Worm (Caenorhabditis elegans): ENCODE results near the gene R07E3.4.

R07E3.4 gene

DNA sequence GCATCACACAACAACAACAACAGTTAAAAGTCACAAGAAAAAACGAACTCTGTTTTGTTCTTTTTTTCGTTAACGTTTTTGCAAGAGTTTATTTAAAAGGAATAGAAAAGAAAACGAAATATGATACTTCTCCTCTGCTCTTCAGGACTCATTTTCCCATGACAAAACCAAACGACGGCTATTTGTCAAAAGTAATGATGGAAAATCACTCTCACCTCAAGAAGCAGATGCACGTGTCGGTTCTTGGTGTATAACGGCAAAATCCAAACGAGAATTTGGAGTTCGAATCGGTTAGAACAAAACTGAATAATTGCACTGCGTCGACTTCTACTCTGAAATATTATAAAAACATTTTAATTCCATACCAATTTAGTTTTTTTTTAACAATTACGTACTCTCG lies 43.8 kb upstream of the R07E3.4 start:
- TF ChIP-seq fkh-2 (tag; optimal IDR thresholded peaks at IDR 0.05) = no peak

DNA sequence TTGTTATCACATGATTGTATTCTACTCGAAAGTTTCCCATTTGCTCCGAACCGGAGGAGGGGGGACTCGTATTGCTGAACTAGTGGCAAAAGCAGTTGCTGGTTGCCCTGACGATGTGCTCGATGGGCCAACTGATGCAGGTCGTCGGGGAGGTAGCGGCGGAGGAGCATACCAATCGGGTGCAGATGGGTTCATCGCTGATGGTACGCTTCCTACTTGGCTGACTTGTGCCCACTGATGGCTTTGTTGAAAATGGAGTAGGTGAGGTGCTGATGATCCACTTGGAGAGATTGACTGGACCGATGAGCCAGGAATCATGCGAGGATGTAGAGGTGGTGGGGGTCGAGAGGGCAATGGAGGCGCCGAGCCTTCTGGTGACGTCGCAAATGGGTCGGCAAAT lies 40.4 kb upstream of the R07E3.4 start:
- TF ChIP-seq zag-1 (tag; optimal IDR thresholded peaks at IDR 0.05) = no peak
- TF ChIP-seq unc-62 (GFP tag; optimal IDR thresholded peaks at IDR 0.05) = no peak
- TF ChIP-seq R02D3.7 (tag; optimal IDR thresholded peaks at IDR 0.05) = no peak
- no peak for TF ChIP-seq unc-39 (tag; optimal IDR thresholded peaks at IDR 0.05)
- no peak for TF ChIP-seq ztf-11 (tag; optimal IDR thresholded peaks at IDR 0.05)
- TF ChIP-seq tbx-2 (tag; optimal IDR thresholded peaks at IDR 0.05) = no peak
- no peak for TF ChIP-seq fos-1 (tag; optimal IDR thresholded peaks at IDR 0.05)
- no peak for TF ChIP-seq ceh-16 (tag; optimal IDR thresholded peaks at IDR 0.05)
- no peak for TF ChIP-seq nhr-25 (tag; optimal IDR thresholded peaks at IDR 0.05)
- no peak for TF ChIP-seq nhr-12 (tag; optimal IDR thresholded peaks at IDR 0.05)
- TF ChIP-seq egl-27 (tag; optimal IDR thresholded peaks at IDR 0.05) = no peak
- TF ChIP-seq nhr-28 (tag; optimal IDR thresholded peaks at IDR 0.05) = no peak
- no peak for TF ChIP-seq ztf-4 (tag; optimal IDR thresholded peaks at IDR 0.05)
- no peak for TF ChIP-seq jun-1 (tag; optimal IDR thresholded peaks at IDR 0.05)
- no peak for TF ChIP-seq lsy-12 (tag; optimal IDR thresholded peaks at IDR 0.05)
- TF ChIP-seq nhr-23 (tag; optimal IDR thresholded peaks at IDR 0.05) = no peak
- no peak for TF ChIP-seq egl-5 (tag; optimal IDR thresholded peaks at IDR 0.05)
- TF ChIP-seq snpc-4 (tag; optimal IDR thresholded peaks at IDR 0.05) = no peak
- no peak for TF ChIP-seq elt-1 (tag; optimal IDR thresholded peaks at IDR 0.05)

DNA sequence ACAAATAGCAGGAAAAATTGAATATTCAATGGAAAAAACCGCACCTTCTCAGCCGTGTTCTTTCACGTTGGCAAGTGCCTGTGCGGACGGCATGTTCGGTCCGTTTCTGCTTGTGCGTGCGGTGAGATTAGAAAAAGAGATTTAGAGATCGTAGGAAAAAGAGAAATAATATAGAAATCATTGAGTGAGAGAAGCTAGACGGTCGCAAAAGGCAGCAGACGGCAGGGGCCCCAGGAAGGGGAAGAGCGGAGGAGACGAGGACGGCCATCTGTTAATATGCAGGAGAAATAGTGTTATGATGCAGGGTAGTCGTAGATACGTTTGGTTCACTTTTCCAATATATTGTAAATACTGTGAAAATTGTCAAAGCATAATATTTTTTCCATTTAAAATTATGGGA lies 39.4 kb upstream of the R07E3.4 start, which contains the start of gene Y49A10A.2:
Y49A10A.2 (minus strand) TSS at position 109 of the 400 bp plus-strand sequence.
- peak; percentile 23 for TF ChIP-seq snpc-4 (tag; optimal IDR thresholded peaks at IDR 0.05)
- TF ChIP-seq nhr-237 (tag; optimal IDR thresholded peaks at IDR 0.05) = no peak
- no peak for TF ChIP-seq lin-15B (tag; optimal IDR thresholded peaks at IDR 0.05)
- TF ChIP-seq hmg-11 (tag; optimal IDR thresholded peaks at IDR 0.05) = peak; percentile 45
- TF ChIP-seq pha-4 (tag; optimal IDR thresholded peaks at IDR 0.05) = peak; percentile 36
- TF ChIP-seq nhr-23 (tag; optimal IDR thresholded peaks at IDR 0.05) = peak; percentile 21
- no peak for TF ChIP-seq egl-27 (tag; optimal IDR thresholded peaks at IDR 0.05)
- no peak for TF ChIP-seq nhr-76 (tag; optimal IDR thresholded peaks at IDR 0.05)
- TF ChIP-seq nfya-1 (tag; optimal IDR thresholded peaks at IDR 0.05; ENCODE audit: insufficient read depth) = peak; percentile 49
- no peak for TF ChIP-seq eor-1 (tag; optimal IDR thresholded peaks at IDR 0.05)

DNA sequence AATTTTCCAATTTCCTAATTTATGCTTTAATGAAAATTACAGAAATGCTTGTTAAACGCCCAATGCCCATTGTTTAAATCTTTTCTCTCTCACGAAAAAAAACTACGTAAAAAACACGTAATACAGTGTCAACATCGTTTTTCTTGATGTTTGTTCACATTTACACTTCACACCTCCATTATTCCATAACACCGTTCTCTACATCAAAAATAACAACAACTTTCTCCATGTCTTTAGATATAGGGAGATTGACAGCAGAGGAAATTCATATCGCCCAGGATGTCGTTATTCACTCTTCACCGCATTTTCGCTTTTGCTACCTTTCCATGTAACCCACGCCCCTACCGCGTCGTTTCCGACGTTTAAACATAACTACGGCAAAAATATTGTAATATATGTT lies 24.9 kb upstream of the R07E3.4 start, which contains the start of gene efhc-1:
efhc-1 (plus strand) TSS at position 301 of the 400 bp plus-strand sequence.
- TF ChIP-seq fkh-2 (tag; optimal IDR thresholded peaks at IDR 0.05) = no peak
- no peak for TF ChIP-seq nhr-28 (tag; optimal IDR thresholded peaks at IDR 0.05)
- TF ChIP-seq mdl-1 (tag; optimal IDR thresholded peaks at IDR 0.05) = no peak
- no peak for TF ChIP-seq elt-2 (tag; optimal IDR thresholded peaks at IDR 0.05)
- TF ChIP-seq lin-39 (tag; optimal IDR thresholded peaks at IDR 0.05) = no peak
- no peak for TF ChIP-seq ceh-16 (tag; optimal IDR thresholded peaks at IDR 0.05)
- no peak for TF ChIP-seq ZK546.5 (tag; optimal IDR thresholded peaks at IDR 0.05)
- TF ChIP-seq egl-27 (tag; optimal IDR thresholded peaks at IDR 0.05) = no peak
- TF ChIP-seq nhr-11 (tag; optimal IDR thresholded peaks at IDR 0.05) = no peak
- no peak for TF ChIP-seq nhr-25 (tag; optimal IDR thresholded peaks at IDR 0.05)
- no peak for TF ChIP-seq ceh-28 (tag; optimal IDR thresholded peaks at IDR 0.05)
- no peak for TF ChIP-seq eor-1 (tag; optimal IDR thresholded peaks at IDR 0.05)
- no peak for TF ChIP-seq R02D3.7 (tag; optimal IDR thresholded peaks at IDR 0.05)
- no peak for TF ChIP-seq skn-1 (tag; optimal IDR thresholded peaks at IDR 0.05)
- no peak for TF ChIP-seq elt-1 (tag; optimal IDR thresholded peaks at IDR 0.05)
- no peak for TF ChIP-seq elt-3 (tag; optimal IDR thresholded peaks at IDR 0.05)

ce11 chrX:10355650-10356049 lies 22.5 kb upstream of the R07E3.4 start, which contains the start of gene R07E3.7:
TSS of gene R07E3.7 (minus strand) at chrX:10355750.
- TF ChIP-seq ceh-28 (tag; optimal IDR thresholded peaks at IDR 0.05) = no peak
- no peak for TF ChIP-seq lin-15B (tag; optimal IDR thresholded peaks at IDR 0.05)
- no peak for TF ChIP-seq nhr-76 (tag; optimal IDR thresholded peaks at IDR 0.05)
- no peak for TF ChIP-seq ama-1 (optimal IDR thresholded peaks at IDR 0.05)
- no peak for TF ChIP-seq nhr-28 (tag; optimal IDR thresholded peaks at IDR 0.05)
- no peak for TF ChIP-seq fkh-2 (tag; optimal IDR thresholded peaks at IDR 0.05)
- no peak for TF ChIP-seq nfya-1 (tag; optimal IDR thresholded peaks at IDR 0.05; ENCODE audit: insufficient read depth)
- no peak for TF ChIP-seq elt-2 (tag; optimal IDR thresholded peaks at IDR 0.05)
- TF ChIP-seq elt-1 (tag; optimal IDR thresholded peaks at IDR 0.05) = no peak
- TF ChIP-seq nhr-67 (tag; optimal IDR thresholded peaks at IDR 0.05) = no peak

All from whole organism, L3 larva.